Worm (Caenorhabditis elegans): ENCODE data around the gene C50B6.7.

C50B6.7 gene

DNA sequence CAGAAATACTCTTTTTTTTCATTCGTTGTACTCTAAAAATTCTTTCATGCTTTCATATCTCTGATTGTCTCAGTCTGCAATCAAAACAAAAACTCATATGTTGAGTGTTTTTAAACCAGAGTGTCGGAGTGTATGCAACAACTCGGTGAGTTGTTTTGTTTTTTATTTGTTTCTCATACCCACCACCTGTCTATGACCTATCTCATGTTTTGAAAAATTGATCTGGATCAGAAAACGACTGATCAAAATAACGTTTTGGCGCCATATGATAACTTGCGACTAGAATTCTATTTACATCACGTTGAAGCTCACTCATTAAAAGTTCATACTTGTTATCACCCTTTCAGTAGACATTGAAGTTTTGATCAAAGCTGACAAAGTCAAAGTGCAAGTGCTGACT, 26.1 kb downstream of the C50B6.7 start (continued):
- no peak for TF ChIP-seq mep-1 (tag; optimal IDR thresholded peaks at IDR 0.05)

DNA sequence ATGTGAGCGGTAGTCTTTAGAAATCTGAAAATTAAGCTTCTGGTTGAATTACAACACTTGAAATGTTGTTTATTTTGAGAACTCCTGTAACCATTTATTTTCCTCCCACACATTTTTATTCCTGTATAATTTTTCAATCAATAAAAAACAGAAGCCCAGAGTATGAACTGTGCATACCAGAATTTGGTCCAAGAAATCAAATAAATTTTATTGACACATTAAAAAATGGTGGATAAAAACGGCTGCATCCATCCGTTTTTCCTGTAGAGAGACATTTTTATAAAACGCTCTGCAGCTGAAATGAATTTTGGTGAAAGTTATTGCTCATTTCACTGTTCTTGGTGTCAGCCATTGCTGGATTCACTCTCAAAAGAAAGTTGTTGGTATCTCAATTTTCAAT, 27.6 kb downstream of the C50B6.7 start, which contains the start of gene C26E1.1:
C26E1.1 (plus strand) TSS at position 301 of the 400 bp plus-strand sequence.
- TF ChIP-seq ama-1 (optimal IDR thresholded peaks at IDR 0.05) (no peak), lir-3 (tag; optimal IDR thresholded peaks at IDR 0.05; ENCODE audit: poor library complexity) (no peak), nhr-20 (tag; optimal IDR thresholded peaks at IDR 0.05) (no peak), ces-1 (GFP tag; optimal IDR thresholded peaks at IDR 0.05) (no peak), lin-13 (GFP tag; optimal IDR thresholded peaks at IDR 0.05) (no peak)

DNA sequence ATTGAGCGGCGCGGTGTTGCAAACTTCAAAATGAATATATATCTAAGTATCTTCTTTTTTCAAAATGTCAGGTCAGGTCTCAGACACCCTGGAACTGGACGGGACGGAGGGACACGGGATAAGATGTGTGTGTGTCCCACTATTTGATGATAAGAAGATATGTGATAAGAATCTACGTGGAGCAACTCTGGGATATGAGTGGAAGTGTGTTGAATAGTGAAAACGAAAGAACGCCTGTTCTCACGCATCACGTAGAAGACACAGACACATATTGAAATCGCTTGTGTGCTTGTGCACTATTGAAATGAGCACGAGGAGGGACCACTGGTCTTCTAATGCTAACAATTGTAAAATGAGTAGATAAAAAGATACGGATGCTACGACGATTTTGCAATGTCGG, 28.9 kb downstream of the C50B6.7 start, which contains the start of gene uig-1:
uig-1 (minus strand) TSS at position 120 of the 400 bp plus-strand sequence.
- TF ChIP-seq lin-14 (GFP tag; optimal IDR thresholded peaks at IDR 0.05) (peak; percentile 75), C34B4.2 (tag; optimal IDR thresholded peaks at IDR 0.05) (no peak)

DNA sequence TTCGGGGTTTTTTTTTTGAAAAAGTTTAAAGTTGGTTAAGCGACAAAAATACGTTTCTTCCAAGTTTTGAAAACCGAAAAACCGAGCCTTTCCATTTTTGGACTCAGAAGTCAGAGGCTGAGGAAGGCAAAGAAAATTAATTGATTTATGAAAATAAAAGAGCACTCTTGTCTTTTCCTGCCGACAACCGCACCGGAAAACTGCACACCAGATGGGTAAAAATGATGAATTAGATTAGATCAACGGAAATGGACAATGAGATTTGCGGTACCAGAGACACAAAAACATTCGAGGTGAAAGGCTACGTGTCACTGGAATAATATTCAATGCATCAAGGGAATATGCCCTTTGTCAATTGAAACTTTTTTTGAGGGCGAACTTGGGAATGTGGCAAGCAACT, 30.3 kb downstream of the C50B6.7 start:
- TF ChIP-seq isw-1 (GFP tag; IDR thresholded peaks at IDR 0.05) = no peak
- TF ChIP-seq rnt-1 (tag; optimal IDR thresholded peaks at IDR 0.05) = no peak
- TF ChIP-seq nhr-237 (tag; optimal IDR thresholded peaks at IDR 0.05) = no peak
- no peak for TF ChIP-seq dpl-1 (GFP tag; optimal IDR thresholded peaks at IDR 0.05)
- TF ChIP-seq nhr-28 (tag; optimal IDR thresholded peaks at IDR 0.05) = no peak
- no peak for TF ChIP-seq mep-1 (tag; optimal IDR thresholded peaks at IDR 0.05)
- no peak for TF ChIP-seq alr-1 (tag; optimal IDR thresholded peaks at IDR 0.05; ENCODE audit: borderline replicate concordance)
- TF ChIP-seq vab-15 (tag; optimal IDR thresholded peaks at IDR 0.05) = no peak
- no peak for TF ChIP-seq zip-4 (GFP tag; optimal IDR thresholded peaks at IDR 0.05)
- no peak for TF ChIP-seq lin-35 (GFP tag; optimal IDR thresholded peaks at IDR 0.05)
- TF ChIP-seq elt-3 (tag; optimal IDR thresholded peaks at IDR 0.05) = no peak
- no peak for TF ChIP-seq lsy-2 (tag; optimal IDR thresholded peaks at IDR 0.05)

DNA sequence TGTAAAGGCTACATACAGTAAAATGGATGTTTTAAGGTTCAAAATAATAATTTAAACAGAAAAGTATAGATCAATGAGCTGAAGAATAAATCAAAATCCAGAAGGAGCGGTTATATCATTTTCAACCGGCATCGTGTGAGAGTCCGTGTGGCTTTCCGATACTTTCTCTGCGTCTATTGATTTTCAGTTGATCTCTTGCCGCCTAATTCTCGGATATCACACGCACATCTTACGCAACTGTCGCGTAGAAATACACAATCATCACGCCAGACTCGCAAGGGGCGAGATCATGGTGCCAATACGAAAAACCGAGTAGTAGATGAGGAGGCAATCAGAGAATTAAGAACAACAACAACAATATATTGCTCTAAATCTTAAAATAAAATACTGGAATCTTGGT, 35.9 kb downstream of the C50B6.7 start:
- peak; percentile 53 for TF ChIP-seq nhr-71 (tag; optimal IDR thresholded peaks at IDR 0.05)
- no peak for TF ChIP-seq sox-4 (tag; optimal IDR thresholded peaks at IDR 0.05)
- TF ChIP-seq fkh-8 (tag; optimal IDR thresholded peaks at IDR 0.05) = no peak
- no peak for TF ChIP-seq unc-30 (tag; optimal IDR thresholded peaks at IDR 0.05)
- no peak for TF ChIP-seq ceh-8 (GFP tag; optimal IDR thresholded peaks at IDR 0.05)
- no peak for TF ChIP-seq irx-1 (tag; optimal IDR thresholded peaks at IDR 0.05)
- TF ChIP-seq F16B12.6 (tag; optimal IDR thresholded peaks at IDR 0.05) = no peak
- TF ChIP-seq lin-35 (GFP tag; optimal IDR thresholded peaks at IDR 0.05) = no peak
- peak; percentile 58 for TF ChIP-seq pag-3 (tag; optimal IDR thresholded peaks at IDR 0.05; ENCODE audit: borderline replicate concordance, insufficient read depth)
- peak; percentile 25 for TF ChIP-seq snu-23 (GFP tag; optimal IDR thresholded peaks at IDR 0.05)
- TF ChIP-seq mab-9 (GFP tag; IDR thresholded peaks at IDR 0.05) = no peak
- no peak for TF ChIP-seq swsn-7 (tag; optimal IDR thresholded peaks at IDR 0.05)
- peak in 1 of 2 experiments; percentile 7 for TF ChIP-seq lsy-2 (tag; optimal IDR thresholded peaks at IDR 0.05)
- TF ChIP-seq lin-14 (GFP tag; optimal IDR thresholded peaks at IDR 0.05) = peak; percentile 48
- no peak for TF ChIP-seq hpl-2 (GFP tag; optimal IDR thresholded peaks at IDR 0.05)
- TF ChIP-seq nhr-19 (GFP tag; conservative IDR thresholded peaks at IDR 0.05) = 0 out of 2 replicates have a peak, but pooled peaks have one; percentile 10
- TF ChIP-seq hlh-4 (tag; optimal IDR thresholded peaks at IDR 0.05) = no peak
- peak; percentile 68 for TF ChIP-seq rnt-1 (tag; optimal IDR thresholded peaks at IDR 0.05)

DNA sequence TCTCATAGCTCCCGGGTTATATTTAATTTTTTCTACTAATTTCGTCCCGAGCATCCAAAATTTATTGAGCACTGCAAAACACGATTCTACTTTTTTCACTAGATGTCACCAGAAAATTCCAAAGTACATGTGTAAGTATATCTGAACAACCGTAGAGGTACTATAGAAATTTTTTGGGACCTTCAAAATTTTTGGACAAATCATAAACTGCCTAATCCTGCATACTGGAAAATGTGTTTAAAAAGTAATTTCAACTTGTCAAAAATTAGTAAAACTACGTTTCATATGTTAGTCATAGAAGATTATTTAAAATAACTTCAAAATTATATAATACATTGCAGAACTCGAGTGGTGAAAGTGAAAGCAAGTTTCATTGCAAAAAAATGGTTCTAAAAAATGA, 38.3 kb downstream of the C50B6.7 start:
- no peak for TF ChIP-seq pax-3 (tag; optimal IDR thresholded peaks at IDR 0.05)
- TF ChIP-seq nhr-28 (tag; optimal IDR thresholded peaks at IDR 0.05) = no peak
- TF ChIP-seq rnt-1 (tag; optimal IDR thresholded peaks at IDR 0.05) = no peak
- TF ChIP-seq fkh-4 (tag; optimal IDR thresholded peaks at IDR 0.05; ENCODE audit: borderline replicate concordance) = no peak
- no peak for TF ChIP-seq sup-37 (GFP tag; optimal IDR thresholded peaks at IDR 0.05)
- TF ChIP-seq nhr-19 (GFP tag; conservative IDR thresholded peaks at IDR 0.05) = no peak
- no peak for TF ChIP-seq lin-13 (GFP tag; optimal IDR thresholded peaks at IDR 0.05)
- no peak for TF ChIP-seq unc-130 (tag; optimal IDR thresholded peaks at IDR 0.05)
- no peak for TF ChIP-seq mdl-1 (tag; optimal IDR thresholded peaks at IDR 0.05)
- no peak for TF ChIP-seq lin-15B (tag; optimal IDR thresholded peaks at IDR 0.05)
- TF ChIP-seq lin-35 (GFP tag; optimal IDR thresholded peaks at IDR 0.05) = no peak
- no peak for TF ChIP-seq skn-1 (tag; optimal IDR thresholded peaks at IDR 0.05)
- TF ChIP-seq F16B12.6 (tag; optimal IDR thresholded peaks at IDR 0.05) = no peak
- TF ChIP-seq xbp-1 (tag; optimal IDR thresholded peaks at IDR 0.05) = no peak
- no peak for TF ChIP-seq unc-86 (tag; optimal IDR thresholded peaks at IDR 0.05)
- no peak for TF ChIP-seq nhr-11 (tag; optimal IDR thresholded peaks at IDR 0.05)
- TF ChIP-seq fos-1 (tag; optimal IDR thresholded peaks at IDR 0.05) = no peak
